Fruit fly (Drosophila melanogaster): ENCODE data around the gene CG31300.

Gene CG31300

dm6 chr3R:25247379-25247869 is 36.0 kb upstream of the CG31300 start, which contains the start of the genes RpS27 and Nup37 (continued):
- TF ChIP-seq Eip74EF (GFP tag; optimal IDR thresholded peaks at IDR 0.05) (peak in 1 of 2 experiments; percentile 93), sob (GFP tag; IDR thresholded peaks at IDR 0.05) (peak; percentile 99), Rx (GFP tag; IDR thresholded peaks at IDR 0.05) (peak; percentile 98), CG15011 (GFP tag; optimal IDR thresholded peaks at IDR 0.05) (peak; percentile 99), en (GFP tag; optimal IDR thresholded peaks at IDR 0.05) (peak; percentile 98), CG2129 (GFP tag; IDR thresholded peaks at IDR 0.05; ENCODE audit: partially characterized antibody) (no peak), Ets65A (GFP tag) (peak; percentile 100), ERR (GFP tag; optimal IDR thresholded peaks at IDR 0.05) (peak; percentile 90), mld (GFP tag; IDR thresholded peaks at IDR 0.05; ENCODE audit: partially characterized antibody) (no peak), CG12769 (tag; optimal IDR thresholded peaks at IDR 0.05) (peak; percentile 98), HmgZ (tag; optimal IDR thresholded peaks at IDR 0.05) (peak; percentile 99), jumu (GFP tag; optimal IDR thresholded peaks at IDR 0.05) (peak; percentile 96), pita (GFP tag; optimal IDR thresholded peaks at IDR 0.05) (no peak), Med (GFP tag) (peak; percentile 100), CG1233 (GFP tag; optimal IDR thresholded peaks at IDR 0.05) (peak; percentile 99), CG14667 (GFP tag; IDR thresholded peaks at IDR 0.05) (peak; percentile 93), zen2 (GFP tag; IDR thresholded peaks at IDR 0.05; ENCODE audit: partially characterized antibody) (no peak), CG17568 (GFP tag; optimal IDR thresholded peaks at IDR 0.05) (peak; percentile 98), Mad (GFP tag; optimal IDR thresholded peaks at IDR 0.05) (peak; percentile 99), az2 (GFP tag; optimal IDR thresholded peaks at IDR 0.05) (peak; percentile 95), CG10654 (GFP tag; optimal IDR thresholded peaks at IDR 0.05) (peak; percentile 99), CG2199 (GFP tag; IDR thresholded peaks at IDR 0.05) (peak; percentile 96), CG10959 (GFP tag; IDR thresholded peaks at IDR 0.05) (peak; percentile 95), Dek (tag; optimal IDR thresholded peaks at IDR 0.05) (peak; percentile 95), CG14014 (GFP tag; IDR thresholded peaks at IDR 0.05) (peak; percentile 95), pb (GFP tag; optimal IDR thresholded peaks at IDR 0.05) (peak; percentile 99), MESR4 (GFP tag; optimal IDR thresholded peaks at IDR 0.05) (peak; percentile 99), Fer2 (tag; optimal IDR thresholded peaks at IDR 0.05) (peak; percentile 98), Optix (GFP tag; IDR thresholded peaks at IDR 0.05) (peak; percentile 96), fd64A (GFP tag; optimal IDR thresholded peaks at IDR 0.05) (peak; percentile 98), Dref (GFP tag; IDR thresholded peaks at IDR 0.05) (peak; percentile 59), CG2678 (tag; optimal IDR thresholded peaks at IDR 0.05) (peak; percentile 92), lab (GFP tag; optimal IDR thresholded peaks at IDR 0.05) (peak; percentile 99), al (GFP tag; IDR thresholded peaks at IDR 0.05) (peak; percentile 95), CG31388 (GFP tag; optimal IDR thresholded peaks at IDR 0.05) (peak; percentile 94), vvl (GFP tag; IDR thresholded peaks at IDR 0.05) (peak; percentile 98), CG14965 (GFP tag; optimal IDR thresholded peaks at IDR 0.05; ENCODE audit: borderline replicate concordance) (peak; percentile 91), CG12155 (GFP tag; optimal IDR thresholded peaks at IDR 0.05) (peak; percentile 93), CG31365 (tag; optimal IDR thresholded peaks at IDR 0.05) (peak; percentile 92), CG11723 (GFP tag; optimal IDR thresholded peaks at IDR 0.05) (peak; percentile 99), CG6791 (GFP tag; IDR thresholded peaks at IDR 0.05; ENCODE audit: partially characterized antibody) (peak; percentile 32; the same call in 1 of the 3 replicates), CG4404 (GFP tag; IDR thresholded peaks at IDR 0.05) (peak; percentile 89), CG7556 (GFP tag; optimal IDR thresholded peaks at IDR 0.05) (peak; percentile 93), toy (GFP tag; IDR thresholded peaks at IDR 0.05) (peak; percentile 95), ash1 (GFP tag; optimal IDR thresholded peaks at IDR 0.05) (peak; percentile 99), Poxn (GFP tag; IDR thresholded peaks at IDR 0.05) (peak; percentile 84), Hr51 (GFP tag; optimal IDR thresholded peaks at IDR 0.05) (peak; percentile 92 to 99), CG18476 (GFP tag; optimal IDR thresholded peaks at IDR 0.05) (peak; percentile 93), CG9437 (GFP tag; optimal IDR thresholded peaks at IDR 0.05) (peak; percentile 94), shn (GFP tag; optimal IDR thresholded peaks at IDR 0.05) (peak; percentile 99)
